Worm (Caenorhabditis elegans): Measurements from ENCODE around the gene irld-22.

The irld-22 gene

ce11 chrV:3900102-3900501 lies at the start of gene irld-22:
Gene irld-22 (minus strand): TSS chrV:3900202.
- no peak for TF ChIP-seq xbp-1 (tag; optimal IDR thresholded peaks at IDR 0.05)
- no peak for TF ChIP-seq mef-2 (tag; optimal IDR thresholded peaks at IDR 0.05)
- no peak for TF ChIP-seq sox-4 (tag; optimal IDR thresholded peaks at IDR 0.05)
- TF ChIP-seq fkh-4 (tag; optimal IDR thresholded peaks at IDR 0.05; ENCODE audit: borderline replicate concordance): no peak
- no peak for TF ChIP-seq fkh-8 (tag; optimal IDR thresholded peaks at IDR 0.05)
- no peak for TF ChIP-seq lsy-2 (tag; optimal IDR thresholded peaks at IDR 0.05)
- no peak for TF ChIP-seq nhr-47 (tag; optimal IDR thresholded peaks at IDR 0.05)
- TF ChIP-seq nhr-19 (GFP tag; conservative IDR thresholded peaks at IDR 0.05): no peak
- no peak for TF ChIP-seq nhr-84 (tag; optimal IDR thresholded peaks at IDR 0.05)
- TF ChIP-seq aly-2 (tag; optimal IDR thresholded peaks at IDR 0.05): no peak

DNA sequence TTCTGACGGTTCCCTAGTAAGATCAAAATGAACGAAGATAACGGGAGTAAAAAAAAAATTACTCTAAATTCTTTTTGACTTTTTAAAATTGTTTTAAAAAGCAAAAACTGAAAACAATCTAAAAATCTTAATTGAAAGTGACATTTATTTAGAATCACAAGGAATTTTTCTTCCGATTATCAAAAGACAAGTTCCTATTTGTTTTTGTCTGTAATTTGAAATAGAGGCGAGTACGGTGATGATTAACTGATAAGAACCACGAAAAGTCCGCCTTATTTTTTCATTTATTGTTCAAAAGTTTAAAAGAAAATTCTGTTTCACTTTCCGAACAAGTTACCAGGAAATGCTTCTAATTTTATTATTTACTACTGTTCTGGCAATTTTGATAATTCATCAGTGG lies 49.7 kb upstream of the irld-22 start, which contains the start of gene dach-1:
TSS of gene dach-1 (plus strand) at position 301 of the 400 bp plus-strand sequence.
- TF ChIP-seq ces-1 (GFP tag; optimal IDR thresholded peaks at IDR 0.05): no peak

DNA sequence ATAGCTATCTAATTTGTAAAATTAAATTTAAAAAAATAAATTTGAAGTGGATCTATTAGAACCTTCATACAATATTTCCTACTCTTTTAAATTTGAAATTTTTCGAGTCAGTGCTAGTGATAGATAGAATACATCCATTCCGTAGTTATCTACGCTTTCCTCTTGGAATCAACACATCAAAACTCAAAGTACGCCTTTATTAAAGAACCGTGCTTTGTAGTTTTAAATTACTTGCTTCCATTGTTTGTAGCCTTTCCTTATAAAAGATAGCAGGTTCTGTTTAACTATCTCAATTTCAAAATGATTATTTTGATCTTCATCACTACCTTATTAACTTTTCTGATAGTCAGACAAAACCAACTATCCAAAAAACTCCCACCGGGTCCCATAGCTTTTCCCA lies 45.1 kb upstream of the irld-22 start, which contains the start of gene cyp-35B3:
TSS of gene cyp-35B3 (plus strand) at position 301 of the 400 bp plus-strand sequence.
- TF ChIP-seq ces-1 (GFP tag; optimal IDR thresholded peaks at IDR 0.05): no peak
- TF ChIP-seq unc-62 (GFP tag; optimal IDR thresholded peaks at IDR 0.05): no peak
- no peak for TF ChIP-seq sox-4 (tag; optimal IDR thresholded peaks at IDR 0.05)
- TF ChIP-seq fkh-8 (tag; optimal IDR thresholded peaks at IDR 0.05): no peak
- no peak for TF ChIP-seq ceh-82 (tag; optimal IDR thresholded peaks at IDR 0.05)
- no peak for TF ChIP-seq isw-1 (GFP tag; IDR thresholded peaks at IDR 0.05)
- TF ChIP-seq ceh-63 (GFP tag; optimal IDR thresholded peaks at IDR 0.05): no peak
- TF ChIP-seq fkh-10 (GFP tag; optimal IDR thresholded peaks at IDR 0.05): no peak
- no peak for TF ChIP-seq lin-39 (tag; optimal IDR thresholded peaks at IDR 0.05)
- no peak for TF ChIP-seq grh-1 (GFP tag; IDR thresholded peaks at IDR 0.05)
- TF ChIP-seq egl-13 (tag; optimal IDR thresholded peaks at IDR 0.05): no peak

ce11 chrV:3943364-3943763 lies 43.4 kb upstream of the irld-22 start:
- TF ChIP-seq snpc-4 (tag; optimal IDR thresholded peaks at IDR 0.05): no peak
- TF ChIP-seq unc-62 (GFP tag; optimal IDR thresholded peaks at IDR 0.05): no peak
- TF ChIP-seq ceh-63 (GFP tag; optimal IDR thresholded peaks at IDR 0.05): no peak
- TF ChIP-seq F16B12.6 (tag; optimal IDR thresholded peaks at IDR 0.05): no peak

DNA sequence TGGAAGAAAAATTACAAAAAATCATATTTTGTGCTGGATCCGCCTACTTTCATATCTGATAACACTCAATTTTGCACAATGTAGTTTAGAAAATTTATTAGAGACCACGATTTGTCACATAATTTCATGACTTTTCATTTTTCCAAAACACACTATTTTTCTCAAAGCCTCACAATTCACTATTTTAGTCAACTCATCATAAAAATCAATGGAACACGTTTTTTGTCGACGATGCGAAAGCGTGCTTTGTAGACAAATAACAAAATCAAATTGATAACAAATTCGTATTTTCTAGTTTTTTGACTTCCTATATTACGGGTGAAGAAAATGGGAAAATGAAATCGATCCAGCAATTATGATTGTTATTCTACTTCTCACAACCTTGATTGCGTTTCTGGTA lies 41.9 kb upstream of the irld-22 start, which contains the start of gene cyp-35B2:
TSS of gene cyp-35B2 (plus strand) at position 301 of the 400 bp plus-strand sequence.
- no peak for TF ChIP-seq ztf-4 (tag; optimal IDR thresholded peaks at IDR 0.05)
- TF ChIP-seq grh-1 (GFP tag; IDR thresholded peaks at IDR 0.05): no peak
- TF ChIP-seq lin-15B (tag; optimal IDR thresholded peaks at IDR 0.05): no peak
- TF ChIP-seq elt-3 (tag; optimal IDR thresholded peaks at IDR 0.05): no peak
- no peak for TF ChIP-seq F16B12.6 (tag; optimal IDR thresholded peaks at IDR 0.05)
- no peak for TF ChIP-seq ama-1 (optimal IDR thresholded peaks at IDR 0.05)
- TF ChIP-seq fkh-10 (GFP tag; optimal IDR thresholded peaks at IDR 0.05): no peak
- no peak for TF ChIP-seq nhr-85 (tag)
- no peak for TF ChIP-seq dpl-1 (GFP tag; optimal IDR thresholded peaks at IDR 0.05)
- no peak for TF ChIP-seq nhr-237 (tag; optimal IDR thresholded peaks at IDR 0.05)
- TF ChIP-seq rnt-1 (tag; optimal IDR thresholded peaks at IDR 0.05): no peak
- no peak for TF ChIP-seq lin-14 (GFP tag; optimal IDR thresholded peaks at IDR 0.05)
- TF ChIP-seq egl-27 (tag; optimal IDR thresholded peaks at IDR 0.05): no peak
- no peak for TF ChIP-seq blmp-1 (tag; optimal IDR thresholded peaks at IDR 0.05)
- no peak for TF ChIP-seq Y116A8C.19 (tag; optimal IDR thresholded peaks at IDR 0.05; ENCODE audit: borderline replicate concordance)

ce11 chrV:3938789-3939188 lies 38.8 kb upstream of the irld-22 start, which contains the start of gene cyp-35B1:
Gene cyp-35B1 (plus strand): TSS chrV:3939032.
- no peak for TF ChIP-seq nhr-28 (tag; optimal IDR thresholded peaks at IDR 0.05)
- no peak for TF ChIP-seq nhr-12 (tag; optimal IDR thresholded peaks at IDR 0.05)
- TF ChIP-seq lsy-2 (tag; optimal IDR thresholded peaks at IDR 0.05): no peak
- TF ChIP-seq unc-130 (tag; optimal IDR thresholded peaks at IDR 0.05): no peak
- no peak for TF ChIP-seq unc-98 (GFP tag; IDR thresholded peaks at IDR 0.05)
